Fruit fly (Drosophila melanogaster): ENCODE data around the gene CG15406.

dm6 chr2L:3348146-3348747 is 39.2 kb downstream of the CG15406 start:
- peak; percentile 93 for TF ChIP-seq Ets96B (tag; optimal IDR thresholded peaks at IDR 0.05)
- peak; percentile 91 for TF ChIP-seq Hr39 (GFP tag; optimal IDR thresholded peaks at IDR 0.05)
- peak; percentile 83 for TF ChIP-seq Met (GFP tag; optimal IDR thresholded peaks at IDR 0.05)
- peak; percentile 97 for TF ChIP-seq svp (GFP tag)
- peak; percentile 86 for TF ChIP-seq CG9139 (GFP tag; optimal IDR thresholded peaks at IDR 0.05)
- TF ChIP-seq CG6792 (GFP tag; optimal IDR thresholded peaks at IDR 0.05): peak; percentile 95
- TF ChIP-seq pdm3 (GFP tag; optimal IDR thresholded peaks at IDR 0.05): peak; percentile 97

Data from whole organism, prepupa.